Worm (Caenorhabditis elegans): ENCODE results near the gene metr-1.

Gene metr-1

ce11 chrII:10950107-10950679 lies 23.8 kb downstream of the metr-1 start, which contains the start of gene gst-5 (continued):
- TF ChIP-seq ztf-4 (tag; optimal IDR thresholded peaks at IDR 0.05) (no peak), alr-1 (tag; optimal IDR thresholded peaks at IDR 0.05; ENCODE audit: borderline replicate concordance) (no peak), nhr-237 (tag; optimal IDR thresholded peaks at IDR 0.05) (peak; percentile 72), unc-86 (tag; optimal IDR thresholded peaks at IDR 0.05) (no peak), nhr-90 (tag; optimal IDR thresholded peaks at IDR 0.05; ENCODE audit: poor library complexity) (peak; percentile 43), skn-1 (tag; optimal IDR thresholded peaks at IDR 0.05) (peak; percentile 99), egl-13 (tag; optimal IDR thresholded peaks at IDR 0.05) (no peak), ces-1 (GFP tag; optimal IDR thresholded peaks at IDR 0.05) (no peak), blmp-1 (tag; optimal IDR thresholded peaks at IDR 0.05) (peak; percentile 68), C34B4.2 (tag; optimal IDR thresholded peaks at IDR 0.05) (no peak), nhr-84 (tag; optimal IDR thresholded peaks at IDR 0.05) (no peak), elt-3 (tag; optimal IDR thresholded peaks at IDR 0.05) (no peak), grh-1 (GFP tag; IDR thresholded peaks at IDR 0.05) (no peak), sptf-1 (tag; optimal IDR thresholded peaks at IDR 0.05) (no peak), lin-39 (tag; optimal IDR thresholded peaks at IDR 0.05) (no peak), ceh-63 (GFP tag; optimal IDR thresholded peaks at IDR 0.05) (no peak), unc-30 (tag; optimal IDR thresholded peaks at IDR 0.05) (no peak), mab-9 (GFP tag; IDR thresholded peaks at IDR 0.05) (no peak), nhr-47 (tag; optimal IDR thresholded peaks at IDR 0.05) (peak; percentile 50), zip-4 (GFP tag; optimal IDR thresholded peaks at IDR 0.05) (peak; percentile 41), efl-3 (GFP tag; optimal IDR thresholded peaks at IDR 0.05) (no peak), snpc-4 (tag; optimal IDR thresholded peaks at IDR 0.05) (no peak), fos-1 (tag; optimal IDR thresholded peaks at IDR 0.05) (no peak), mep-1 (tag; optimal IDR thresholded peaks at IDR 0.05) (peak; percentile 55), tlp-1 (tag; optimal IDR thresholded peaks at IDR 0.05) (no peak), nhr-20 (tag; optimal IDR thresholded peaks at IDR 0.05) (peak; percentile 68), C04F5.9 (tag; optimal IDR thresholded peaks at IDR 0.05) (no peak), mef-2 (tag; optimal IDR thresholded peaks at IDR 0.05) (no peak), nhr-19 (GFP tag; conservative IDR thresholded peaks at IDR 0.05) (peak; percentile 19; the same call in 1 of the 2 replicates), nhr-28 (tag; optimal IDR thresholded peaks at IDR 0.05) (peak; percentile 59), ceh-8 (GFP tag; optimal IDR thresholded peaks at IDR 0.05) (no peak), dsc-1 (tag; optimal IDR thresholded peaks at IDR 0.05) (no peak), unc-62 (GFP tag; optimal IDR thresholded peaks at IDR 0.05) (no peak), egl-27 (tag; optimal IDR thresholded peaks at IDR 0.05) (peak in 1 of 2 experiments; percentile 13), dpl-1 (GFP tag; optimal IDR thresholded peaks at IDR 0.05) (peak; percentile 15 to 28 (median 18)), hlh-17 (GFP tag; optimal IDR thresholded peaks at IDR 0.05; ENCODE audit: borderline replicate concordance) (no peak), pqm-1 (tag; optimal IDR thresholded peaks at IDR 0.05) (no peak), ets-5 (GFP tag; IDR thresholded peaks at IDR 0.05) (no peak), xbp-1 (tag; optimal IDR thresholded peaks at IDR 0.05) (peak; percentile 27), C16A3.4 (tag; optimal IDR thresholded peaks at IDR 0.05) (no peak), ceh-88 (GFP tag; IDR thresholded peaks at IDR 0.05) (no peak), lin-35 (GFP tag; optimal IDR thresholded peaks at IDR 0.05) (peak in 1 of 2 experiments; percentile 53), lin-15B (tag; optimal IDR thresholded peaks at IDR 0.05) (no peak), hpl-2 (GFP tag; optimal IDR thresholded peaks at IDR 0.05) (no peak), nhr-71 (tag; optimal IDR thresholded peaks at IDR 0.05) (peak; percentile 79), fkh-10 (GFP tag; optimal IDR thresholded peaks at IDR 0.05) (no peak), ama-1 (optimal IDR thresholded peaks at IDR 0.05) (no peak), mdl-1 (tag; optimal IDR thresholded peaks at IDR 0.05) (peak in 1 of 2 experiments; percentile 9), unc-98 (GFP tag; IDR thresholded peaks at IDR 0.05) (no peak), ceh-82 (tag; optimal IDR thresholded peaks at IDR 0.05) (peak; percentile 10 to 50 (median 29)), hlh-4 (tag; optimal IDR thresholded peaks at IDR 0.05) (no peak), ceh-90 (tag; optimal IDR thresholded peaks at IDR 0.05) (no peak), fkh-8 (tag; optimal IDR thresholded peaks at IDR 0.05) (peak; percentile 59)

All from whole organism, L1 larva.